Fruit fly (Drosophila melanogaster) whole organism, embryonic: ENCODE data around the gene Mo25.

Experiments
- CG10565 ChIP-seq: fragments of 200-800 bp; sonication (Bioruptor generic); optimal IDR thresholded peaks from 3 replicates; lab custom pipeline; 2016; ENCODE audit warnings: missing biosample characterization, mild to moderate bottlenecking, missing genetic modification characterization
- CG17829 ChIP-seq: fragments of 200-800 bp; optimal IDR thresholded peaks from 2 replicates; lab custom pipeline; 2019; ENCODE audit warnings: missing biosample characterization, mild to moderate bottlenecking, missing genetic modification characterization, moderate library complexity
- CG31388 ChIP-seq: fragments of 200-800 bp; sonication (Bioruptor generic); optimal IDR thresholded peaks from 2 replicates; lab custom pipeline; 2016; ENCODE audit warnings: missing biosample characterization, missing genetic modification characterization
- CG32532 ChIP-seq: fragments of 200-800 bp; sonication (Bioruptor generic); IDR thresholded peaks from 2 replicates; pipeline ENCODE4 v1.3.6; 2022; ENCODE audit warnings: missing biosample characterization, missing genetic modification characterization
- CG3281 ChIP-seq: fragments of 200-800 bp; sonication (Bioruptor generic); optimal IDR thresholded peaks from 3 replicates; lab custom pipeline; 2017; ENCODE audit warnings: missing biosample characterization, mild to moderate bottlenecking, missing genetic modification characterization
- CG34422 ChIP-seq: fragments of 200-800 bp; sonication (Bioruptor generic); IDR thresholded peaks from 3 replicates; pipeline ENCODE4 v1.3.6; 2022; ENCODE audit warnings: missing biosample characterization, missing genetic modification characterization
- CTCF ChIP-seq: fragments of 200-800 bp; sonication (Bioruptor generic); optimal IDR thresholded peaks from 2 replicates; lab custom pipeline; 2017; ENCODE audit warnings: missing biosample characterization, mild to moderate bottlenecking, missing genetic modification characterization, moderate library complexity
- Ets65A ChIP-seq: fragments of 200-800 bp; sonication (Bioruptor generic); peaks from one replicate; lab custom pipeline; 2016; ENCODE audit warnings: missing biosample characterization, missing genetic modification characterization
- Trl ChIP-seq, 3 experiments: fragments of >200 bp in 2 of 3; fragments of 200-800 bp in 1 of 3; sonication (Bioruptor generic) in 1 of 3; optimal IDR thresholded peaks; 2 replicates in 1 of 3; 3 replicates in 2 of 3; lab custom pipeline; 2016 to 2017; ENCODE audit warnings: missing biosample characterization in 1 of 3, missing genetic modification characterization in 1 of 3
- btn ChIP-seq: fragments of 200-800 bp; sonication (Bioruptor generic); optimal IDR thresholded peaks from 2 replicates; lab custom pipeline; 2016; ENCODE audit warnings: missing biosample characterization, missing genetic modification characterization
- lmd ChIP-seq: fragments of 200-800 bp; sonication (Bioruptor generic); IDR thresholded peaks from 2 replicates; pipeline ENCODE4 v1.3.6; 2022; ENCODE audit warnings: missing biosample characterization, missing genetic modification characterization
- maf-S ChIP-seq: fragments of 200-800 bp; sonication (Bioruptor generic); optimal IDR thresholded peaks from 2 replicates; lab custom pipeline; 2016; ENCODE audit warnings: missing biosample characterization, missing genetic modification characterization
- pan ChIP-seq, 4 experiments: fragments of >200 bp in 3 of 4; fragments of 200-800 bp in 1 of 4; sonication (Bioruptor generic) in 1 of 4; optimal IDR thresholded peaks in 3 of 4; IDR thresholded peaks in 1 of 4; 2 replicates each; pipeline versions ENCODE4 v1.3.6 to Lab custom; 2017 to 2022; ENCODE audit warnings: missing biosample characterization in 2 of 4, missing genetic modification characterization in 2 of 4, mixed read lengths in 1 of 4
- sim ChIP-seq: fragments of 200-800 bp; sonication (Bioruptor generic); IDR thresholded peaks from 2 replicates; pipeline ENCODE4 v1.3.6; 2022; ENCODE audit warnings: missing biosample characterization, missing genetic modification characterization
- stwl ChIP-seq: fragments of 200-800 bp; sonication (Bioruptor generic); optimal IDR thresholded peaks from 3 replicates; lab custom pipeline; 2018; ENCODE audit warnings: missing biosample characterization, mild to moderate bottlenecking, missing genetic modification characterization, moderate library complexity
- trh ChIP-seq: fragments of 200-800 bp; sonication (Bioruptor generic); optimal IDR thresholded peaks from 2 replicates; lab custom pipeline; 2016; ENCODE audit warnings: missing biosample characterization, missing genetic modification characterization
- vvl ChIP-seq: fragments of 200-800 bp; sonication (Bioruptor generic); IDR thresholded peaks from 2 replicates; pipeline ENCODE4 v1.3.6; 2022; ENCODE audit warnings: missing biosample characterization, missing genetic modification characterization

Mo25 gene

DNA sequence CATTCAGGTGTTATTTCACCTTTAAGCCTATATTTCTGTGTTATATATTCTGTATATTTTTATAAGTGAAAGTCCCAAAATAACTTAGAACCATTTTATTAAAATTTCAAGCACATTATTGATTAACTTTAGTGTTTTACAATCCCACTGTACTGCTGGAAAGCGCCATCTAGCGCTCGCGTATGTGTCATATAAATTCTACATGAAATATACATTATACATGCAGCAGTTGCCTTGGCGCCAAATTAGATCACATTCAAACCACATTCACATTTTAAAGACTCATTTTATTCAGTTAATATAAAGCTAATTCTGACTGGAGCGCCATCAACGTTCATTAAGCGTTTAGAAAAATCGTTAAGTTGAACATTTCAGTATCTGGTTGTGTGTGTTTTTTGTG, 51.9 kb downstream of the Mo25 start (continued):
- no peak for TF ChIP-seq btn (GFP tag; lab: Kevin White, UChicago)
- no peak for TF ChIP-seq maf-S (GFP tag; lab: Kevin White, UChicago)
- peak; percentile 49; the same call in 1 of the 2 replicates for TF ChIP-seq CG32532 (GFP tag; lab: Robert Waterston, UW)
- TF ChIP-seq CG3281 (GFP tag; lab: Kevin White, UChicago), result no peak
- TF ChIP-seq vvl (GFP tag; lab: Robert Waterston, UW), result 0 out of 2 replicates have a peak, but pooled peaks have one; percentile 6
- TF ChIP-seq CG10565 (GFP tag; lab: Kevin White, UChicago), result no peak
- TF ChIP-seq CTCF (GFP tag; lab: Kevin White, UChicago), result peak; percentile 95
- no peak for TF ChIP-seq pan (optimal IDR thresholded peaks at IDR 0.05; lab: Kevin White, UChicago)
- TF ChIP-seq pan (GFP tag; optimal IDR thresholded peaks at IDR 0.05 in 1 of 2, IDR thresholded peaks at IDR 0.05 in 1 of 2), result peak in 1 of 2 experiments; percentile 28
- no peak for TF ChIP-seq trh
- TF ChIP-seq stwl (tag; lab: Kevin White, UChicago), result peak; percentile 34
- TF ChIP-seq CG34422 (GFP tag; lab: Robert Waterston, UW), result peak; percentile 7; the same call in 1 of the 3 replicates
- TF ChIP-seq CG17829 (tag; lab: Kevin White, UChicago), result peak; percentile 15
- no peak for TF ChIP-seq Trl (optimal IDR thresholded peaks at IDR 0.05; lab: Kevin White, UChicago)
- TF ChIP-seq Trl (GFP tag; optimal IDR thresholded peaks at IDR 0.05; lab: Kevin White, UChicago), result no peak
- TF ChIP-seq lmd (GFP tag; lab: Robert Waterston, UW), result peak; percentile 4; the same call in 1 of the 2 replicates
- TF ChIP-seq Ets65A (GFP tag; lab: Kevin White, UChicago), result peak; percentile 15
- no peak for TF ChIP-seq sim (GFP tag; lab: Robert Waterston, UW)
- TF ChIP-seq CG31388 (GFP tag; lab: Kevin White, UChicago), result no peak
